Fruit fly (Drosophila melanogaster): ENCODE measurements around the gene Reck.

Reck gene

dm6 chr3L:14999284-15000019 is 14.4 kb downstream of the Reck start, which contains the start of the genes mRpL39 and Prosbeta2 (continued):
- TF ChIP-seq Lpt (GFP tag; optimal IDR thresholded peaks at IDR 0.05) (peak; percentile 23), Sox15 (GFP tag; optimal IDR thresholded peaks at IDR 0.05) (no peak), spab (GFP tag; optimal IDR thresholded peaks at IDR 0.05) (no peak), net (GFP tag; optimal IDR thresholded peaks at IDR 0.05) (no peak), Gug (GFP tag; IDR thresholded peaks at IDR 0.05) (peak; percentile 27; the same call in 1 of the 2 replicates), Ets21C (GFP tag; optimal IDR thresholded peaks at IDR 0.05) (no peak)

- TF ChIP-seq fd59A (GFP tag; optimal IDR thresholded peaks at IDR 0.05) (no peak), vri (GFP tag; optimal IDR thresholded peaks at IDR 0.05) (peak; percentile 76), CG31627 (GFP tag; optimal IDR thresholded peaks at IDR 0.05) (no peak), CG8319 (GFP tag; optimal IDR thresholded peaks at IDR 0.05) (no peak), dsx (GFP tag; optimal IDR thresholded peaks at IDR 0.05; ENCODE audit: poor library complexity, severe bottlenecking) (no peak), svp (GFP tag) (peak; percentile 75), Hr4 (GFP tag; optimal IDR thresholded peaks at IDR 0.05) (no peak), fkh (GFP tag; optimal IDR thresholded peaks at IDR 0.05) (peak; percentile 55)
These were observed 21.1 kb downstream of the Reck start for dm6 chr3L:14992807-14993206.

dm6 chr3L:14992025-14992424 is 21.8 kb downstream of the Reck start, which contains the start of gene Zip71B:
TSS of gene Zip71B (plus strand) at chr3L:14992289.
- peak; percentile 91 for TF ChIP-seq achi (GFP tag; optimal IDR thresholded peaks at IDR 0.05)
- no peak for TF ChIP-seq acj6 (GFP tag; optimal IDR thresholded peaks at IDR 0.05)
- TF ChIP-seq CG6854 (GFP tag; optimal IDR thresholded peaks at IDR 0.05), result peak; percentile 55
- no peak for TF ChIP-seq Met (GFP tag; optimal IDR thresholded peaks at IDR 0.05)
- TF ChIP-seq CG11294 (GFP tag; IDR thresholded peaks at IDR 0.05), result no peak
- no peak for TF ChIP-seq CG10631 (GFP tag; optimal IDR thresholded peaks at IDR 0.05)
- no peak for TF ChIP-seq dac (GFP tag; optimal IDR thresholded peaks at IDR 0.05)
- TF ChIP-seq vri (GFP tag; optimal IDR thresholded peaks at IDR 0.05), result peak; percentile 25
- TF ChIP-seq pdm3 (GFP tag; optimal IDR thresholded peaks at IDR 0.05), result no peak

dm6 chr3L:14989879-14990278 is 24.0 kb downstream of the Reck start:
- TF ChIP-seq svp (GFP tag) (peak; percentile 91), fd59A (GFP tag; optimal IDR thresholded peaks at IDR 0.05) (no peak), spab (GFP tag; optimal IDR thresholded peaks at IDR 0.05) (no peak), vri (GFP tag; optimal IDR thresholded peaks at IDR 0.05) (no peak), CG6163 (GFP tag; IDR thresholded peaks at IDR 0.05) (no peak), CG8119 (GFP tag; IDR thresholded peaks at IDR 0.05) (no peak), Gug (GFP tag; IDR thresholded peaks at IDR 0.05) (no peak), net (GFP tag; optimal IDR thresholded peaks at IDR 0.05) (no peak)

- TF ChIP-seq fkh (GFP tag; optimal IDR thresholded peaks at IDR 0.05) (peak; percentile 83), Lpt (GFP tag; optimal IDR thresholded peaks at IDR 0.05) (no peak)
These were observed 25.6 kb downstream of the Reck start for dm6 chr3L:14988231-14988630.

- TF ChIP-seq CG15336 (GFP tag; IDR thresholded peaks at IDR 0.05) (no peak), CG9139 (GFP tag; optimal IDR thresholded peaks at IDR 0.05) (no peak), cyc (GFP tag; optimal IDR thresholded peaks at IDR 0.05) (no peak), lz (GFP tag; optimal IDR thresholded peaks at IDR 0.05) (no peak), CG6163 (GFP tag; IDR thresholded peaks at IDR 0.05) (0 out of 3 replicates have a peak, but pooled peaks have one; percentile 16), CG32006 (GFP tag; optimal IDR thresholded peaks at IDR 0.05) (no peak), CG6854 (GFP tag; optimal IDR thresholded peaks at IDR 0.05) (peak; percentile 30), CG3919 (GFP tag; optimal IDR thresholded peaks at IDR 0.05) (no peak), Sox14 (GFP tag; optimal IDR thresholded peaks at IDR 0.05) (no peak), CG16779 (tag; optimal IDR thresholded peaks at IDR 0.05) (no peak), Hr39 (GFP tag; optimal IDR thresholded peaks at IDR 0.05) (no peak), CG34406 (GFP tag; optimal IDR thresholded peaks at IDR 0.05) (no peak), Blimp-1 (GFP tag; optimal IDR thresholded peaks at IDR 0.05) (no peak), Eip93F (GFP tag; optimal IDR thresholded peaks at IDR 0.05) (no peak), Eip78C (GFP tag) (peak; percentile 10), Sox15 (GFP tag; optimal IDR thresholded peaks at IDR 0.05) (no peak), fd59A (GFP tag; optimal IDR thresholded peaks at IDR 0.05) (no peak), net (GFP tag; optimal IDR thresholded peaks at IDR 0.05) (no peak), Met (GFP tag; optimal IDR thresholded peaks at IDR 0.05) (peak; percentile 15), Gug (GFP tag; IDR thresholded peaks at IDR 0.05) (no peak), eg (GFP tag; IDR thresholded peaks at IDR 0.05) (peak; percentile 35; the same call in 1 of the 3 replicates), vri (GFP tag; optimal IDR thresholded peaks at IDR 0.05) (peak; percentile 48)
These were observed 26.6 kb downstream of the Reck start for dm6 chr3L:14986984-14987896.

Data from whole organism, prepupa.